Fruit fly (Drosophila melanogaster) whole organism, embryonic: ENCODE data around the gene klar.

ENCODE experiments used
- ATbp ChIP-seq: fragments of 200-800 bp; sonication (Bioruptor generic); optimal IDR thresholded peaks from 2 replicates; lab custom pipeline; 2017; ENCODE audit warnings: missing biosample characterization, mild to moderate bottlenecking, missing genetic modification characterization, missing genetic modification reagents
- Abd-B ChIP-seq: fragments of 200-800 bp; sonication (Bioruptor generic); optimal IDR thresholded peaks from 2 replicates; lab custom pipeline; 2018; ENCODE audit warnings: missing biosample characterization, mild to moderate bottlenecking, missing genetic modification characterization, moderate library complexity
- Atf-2 ChIP-seq: fragments of 200-800 bp; sonication (Bioruptor generic); optimal IDR thresholded peaks from 2 replicates; lab custom pipeline; 2016; ENCODE audit warnings: missing biosample characterization, missing genetic modification characterization
- Atf6 ChIP-seq: fragments of 200-800 bp; sonication (Bioruptor generic); IDR thresholded peaks from 2 replicates; pipeline ENCODE4 v1.3.6; 2022; ENCODE audit warnings: missing biosample characterization, missing genetic modification characterization
- Blimp-1 ChIP-seq: fragments of 200-800 bp; sonication (Bioruptor generic); optimal IDR thresholded peaks from 3 replicates; lab custom pipeline; 2018; ENCODE audit warnings: missing biosample characterization, missing genetic modification characterization, mild to moderate bottlenecking, moderate library complexity, missing genetic modification reagents
- CG10959 ChIP-seq: fragments of 200-800 bp; sonication (Bioruptor generic); IDR thresholded peaks from 2 replicates; pipeline ENCODE4 v1.3.6; 2022; ENCODE audit warnings: missing biosample characterization, missing genetic modification characterization
- CG11398 ChIP-seq: fragments of 200-800 bp; sonication (Bioruptor generic); optimal IDR thresholded peaks from 2 replicates; lab custom pipeline; 2016; ENCODE audit warnings: missing biosample characterization, missing genetic modification characterization
- CG12391 ChIP-seq: fragments of 200-800 bp; sonication (Bioruptor generic); optimal IDR thresholded peaks from 3 replicates; lab custom pipeline; 2018; ENCODE audit warnings: missing biosample characterization, mild to moderate bottlenecking, missing genetic modification characterization, moderate library complexity
- CG12942 ChIP-seq: fragments of 200-800 bp; sonication (Bioruptor generic); optimal IDR thresholded peaks from 3 replicates; lab custom pipeline; 2016; ENCODE audit warnings: missing biosample characterization, missing genetic modification characterization
- CG1529 ChIP-seq: fragments of 200-800 bp; sonication (Bioruptor generic); optimal IDR thresholded peaks from 3 replicates; lab custom pipeline; 2018; ENCODE audit warnings: missing biosample characterization, missing genetic modification characterization
- CG16813 ChIP-seq: fragments of 200-800 bp; sonication (Bioruptor generic); IDR thresholded peaks from 3 replicates; pipeline ENCODE4 v1.3.6; 2022; ENCODE audit warnings: missing biosample characterization, missing genetic modification characterization; ENCODE audit not compliant: partially characterized antibody
- CG17385 ChIP-seq: fragments of 200-800 bp; sonication (Bioruptor generic); optimal IDR thresholded peaks from 3 replicates; lab custom pipeline; 2018; ENCODE audit warnings: missing biosample characterization, mild to moderate bottlenecking, missing genetic modification characterization
- CG18476 ChIP-seq: fragments of 200-800 bp; sonication (Bioruptor generic); optimal IDR thresholded peaks from 2 replicates; lab custom pipeline; 2016; ENCODE audit warnings: missing biosample characterization, mild to moderate bottlenecking, missing genetic modification characterization
- CG2712 ChIP-seq: fragments of 200-800 bp; optimal IDR thresholded peaks from 3 replicates; lab custom pipeline; 2019; ENCODE audit warnings: missing biosample characterization, mild to moderate bottlenecking, missing genetic modification characterization, moderate library complexity
- CG3407 ChIP-seq: fragments of 200-800 bp; sonication (Bioruptor generic); optimal IDR thresholded peaks from 2 replicates; lab custom pipeline; 2018; ENCODE audit warnings: missing biosample characterization, mild to moderate bottlenecking, missing genetic modification characterization
- CG4282 ChIP-seq: fragments of 200-800 bp; sonication (Bioruptor generic); optimal IDR thresholded peaks from 2 replicates; lab custom pipeline; 2016; ENCODE audit warnings: missing biosample characterization, missing genetic modification characterization
- CG6272 ChIP-seq: fragments of 200-800 bp; sonication (Bioruptor generic); IDR thresholded peaks from 2 replicates; pipeline ENCODE4 v1.3.6; 2022; ENCODE audit warnings: missing biosample characterization, missing genetic modification characterization
- CG7745 ChIP-seq: fragments of 200-800 bp; sonication (Bioruptor generic); optimal IDR thresholded peaks from 2 replicates; lab custom pipeline; 2018; ENCODE audit warnings: missing biosample characterization, mild to moderate bottlenecking, missing genetic modification characterization, moderate library complexity
- CG8281 ChIP-seq: fragments of 200-800 bp; sonication (Bioruptor generic); optimal IDR thresholded peaks from 2 replicates; lab custom pipeline; 2018; ENCODE audit warnings: missing biosample characterization, mild to moderate bottlenecking, missing genetic modification characterization, moderate library complexity
- CG9437 ChIP-seq: fragments of 200-800 bp; sonication (Bioruptor generic); optimal IDR thresholded peaks from 2 replicates; lab custom pipeline; 2018; ENCODE audit warnings: missing biosample characterization, mild to moderate bottlenecking, missing genetic modification characterization
- CG9876 ChIP-seq: fragments of 200-800 bp; sonication (Bioruptor generic); optimal IDR thresholded peaks from 2 replicates; lab custom pipeline; 2016; ENCODE audit warnings: missing biosample characterization, missing genetic modification characterization
- CTCF ChIP-seq: fragments of 200-800 bp; sonication (Bioruptor generic); optimal IDR thresholded peaks from 2 replicates; lab custom pipeline; 2017; ENCODE audit warnings: missing biosample characterization, mild to moderate bottlenecking, missing genetic modification characterization, moderate library complexity
- Drgx ChIP-seq: fragments of 200-800 bp; sonication (Bioruptor generic); IDR thresholded peaks from 2 replicates; pipeline ENCODE4 v1.3.6; 2022; ENCODE audit warnings: missing biosample characterization, missing genetic modification characterization
- Fer3 ChIP-seq: fragments of 200-800 bp; sonication (Bioruptor generic); optimal IDR thresholded peaks from 2 replicates; lab custom pipeline; 2018; ENCODE audit warnings: missing biosample characterization, mild to moderate bottlenecking, missing genetic modification characterization, moderate library complexity
- Gsc ChIP-seq: fragments of 200-800 bp; sonication (Bioruptor generic); IDR thresholded peaks from 2 replicates; pipeline ENCODE4 v1.3.6; 2022; ENCODE audit warnings: missing biosample characterization, missing genetic modification characterization
- Lhr ChIP-seq: fragments of 200-800 bp; sonication (Bioruptor generic); optimal IDR thresholded peaks from 3 replicates; lab custom pipeline; 2017; ENCODE audit warnings: mild to moderate bottlenecking, missing biosample characterization, missing genetic modification reagents, missing genetic modification characterization
- Lim3 ChIP-seq: fragments of 200-800 bp; sonication (Bioruptor generic); IDR thresholded peaks from 2 replicates; pipeline ENCODE4 v1.3.6; 2022; ENCODE audit warnings: missing biosample characterization, missing genetic modification characterization
- Nf-YA ChIP-seq: fragments of 200-800 bp; sonication (Bioruptor generic); IDR thresholded peaks from 2 replicates; pipeline ENCODE4 v1.3.6; 2022; ENCODE audit warnings: missing biosample characterization, missing genetic modification characterization
- Opbp ChIP-seq: fragments of 200-800 bp; sonication (Bioruptor generic); IDR thresholded peaks from 3 replicates; pipeline ENCODE4 v1.3.6; 2022; ENCODE audit warnings: missing biosample characterization, missing genetic modification characterization; ENCODE audit not compliant: partially characterized antibody
- Poxn ChIP-seq: fragments of 200-800 bp; sonication (Bioruptor generic); IDR thresholded peaks from 2 replicates; pipeline ENCODE4 v1.3.6; 2022; ENCODE audit warnings: missing biosample characterization, missing genetic modification characterization
- Scr ChIP-seq: fragments of 200-800 bp; sonication (Bioruptor generic); IDR thresholded peaks from 2 replicates; pipeline ENCODE4 v1.3.6; 2022; ENCODE audit warnings: missing biosample characterization, missing genetic modification characterization; ENCODE audit not compliant: partially characterized antibody
- Six4 ChIP-seq: fragments of 200-800 bp; sonication (Bioruptor generic); optimal IDR thresholded peaks from 2 replicates; lab custom pipeline; 2016; ENCODE audit warnings: missing biosample characterization, missing genetic modification characterization
- Xrp1 ChIP-seq: fragments of 200-800 bp; sonication (Bioruptor generic); IDR thresholded peaks from 2 replicates; pipeline ENCODE4 v1.3.6; 2022; ENCODE audit warnings: missing biosample characterization, missing genetic modification characterization
- croc ChIP-seq: fragments of 200-800 bp; sonication (Bioruptor generic); conservative IDR thresholded peaks from 3 replicates; pipeline ENCODE4 v1.3.6; 2022; ENCODE audit warnings: missing biosample characterization, missing genetic modification characterization
- grn ChIP-seq: fragments of 200-800 bp; sonication (Bioruptor generic); optimal IDR thresholded peaks from 3 replicates; lab custom pipeline; 2017; ENCODE audit warnings: missing biosample characterization, missing genetic modification characterization
- insv ChIP-seq, 2 experiments: fragments of 200-800 bp; sonication (Bioruptor generic); optimal IDR thresholded peaks; 3 replicates each; lab custom pipeline; 2016 to 2018; ENCODE audit warnings: missing biosample characterization in 2 of 2, missing genetic modification characterization in 2 of 2
- jing ChIP-seq: fragments of 200-800 bp; sonication (Bioruptor generic); optimal IDR thresholded peaks from 2 replicates; lab custom pipeline; 2018; ENCODE audit warnings: missing biosample characterization, mild to moderate bottlenecking, missing genetic modification characterization
- kah ChIP-seq: fragments of 200-800 bp; sonication (Bioruptor generic); optimal IDR thresholded peaks from 2 replicates; lab custom pipeline; 2018; ENCODE audit warnings: missing biosample characterization, mild to moderate bottlenecking, missing genetic modification characterization
- kay ChIP-seq: fragments of 200-800 bp; sonication (Bioruptor generic); optimal IDR thresholded peaks from 2 replicates; lab custom pipeline; 2016; ENCODE audit warnings: missing biosample characterization, missing genetic modification characterization
- lmd ChIP-seq: fragments of 200-800 bp; sonication (Bioruptor generic); IDR thresholded peaks from 2 replicates; pipeline ENCODE4 v1.3.6; 2022; ENCODE audit warnings: missing biosample characterization, missing genetic modification characterization
- odd ChIP-seq: fragments of 200-800 bp; sonication (Bioruptor generic); optimal IDR thresholded peaks from 2 replicates; lab custom pipeline; 2017; ENCODE audit warnings: missing biosample characterization, mild to moderate bottlenecking, missing genetic modification characterization
- psq ChIP-seq: fragments of 200-800 bp; sonication (Bioruptor generic); optimal IDR thresholded peaks from 2 replicates; lab custom pipeline; 2017; ENCODE audit warnings: missing biosample characterization, missing genetic modification characterization
- repo ChIP-seq: fragments of 200-800 bp; sonication (Bioruptor generic); optimal IDR thresholded peaks from 2 replicates; lab custom pipeline; 2016; ENCODE audit warnings: missing biosample characterization, missing genetic modification characterization
- scrt ChIP-seq: fragments of 200-800 bp; sonication (Bioruptor generic); optimal IDR thresholded peaks from 2 replicates; lab custom pipeline; 2018; ENCODE audit warnings: missing biosample characterization, mild to moderate bottlenecking, missing genetic modification characterization, moderate library complexity
- sens-2 ChIP-seq: fragments of 200-800 bp; sonication (Bioruptor generic); IDR thresholded peaks from 2 replicates; pipeline ENCODE4 v1.3.6; 2022; ENCODE audit warnings: missing biosample characterization, missing genetic modification characterization
- sisA ChIP-seq: fragments of 200-800 bp; sonication (Bioruptor generic); IDR thresholded peaks from 2 replicates; pipeline ENCODE4 v1.3.6; 2022; ENCODE audit warnings: missing biosample characterization, missing genetic modification characterization
- slp2 ChIP-seq: fragments of 200-800 bp; sonication (Bioruptor generic); optimal IDR thresholded peaks from 2 replicates; lab custom pipeline; 2016; ENCODE audit warnings: missing biosample characterization, missing genetic modification characterization
- ssp ChIP-seq: fragments of 200-800 bp; sonication (Bioruptor generic); IDR thresholded peaks from 2 replicates; pipeline ENCODE4 v1.3.6; 2022; ENCODE audit warnings: missing biosample characterization, missing genetic modification characterization
- stc ChIP-seq: fragments of 200-800 bp; sonication (Bioruptor generic); IDR thresholded peaks from 2 replicates; pipeline ENCODE4 v1.3.6; 2022; ENCODE audit warnings: missing biosample characterization, missing genetic modification characterization
- trem ChIP-seq: fragments of 200-800 bp; optimal IDR thresholded peaks from 3 replicates; lab custom pipeline; 2019; ENCODE audit warnings: missing biosample characterization, mild to moderate bottlenecking, missing genetic modification characterization, moderate library complexity
- trh ChIP-seq: fragments of 200-800 bp; sonication (Bioruptor generic); optimal IDR thresholded peaks from 2 replicates; lab custom pipeline; 2016; ENCODE audit warnings: missing biosample characterization, missing genetic modification characterization
- vvl ChIP-seq: fragments of 200-800 bp; sonication (Bioruptor generic); IDR thresholded peaks from 2 replicates; pipeline ENCODE4 v1.3.6; 2022; ENCODE audit warnings: missing biosample characterization, missing genetic modification characterization
- wdn ChIP-seq: fragments of 200-800 bp; sonication (Bioruptor generic); IDR thresholded peaks from 2 replicates; pipeline ENCODE4 v1.3.6; 2022; ENCODE audit warnings: missing biosample characterization, missing genetic modification characterization

The klar gene

dm6 chr3L:533807-534206 lies 6.6 kb downstream of the klar start (continued):
- peak; percentile 16; the same call in 1 of the 3 replicates for TF ChIP-seq croc (GFP tag; lab: Robert Waterston, UW)
- no peak for TF ChIP-seq CG7745 (tag; lab: Kevin White, UChicago)
- peak; percentile 49 for TF ChIP-seq stc (GFP tag; lab: Robert Waterston, UW)
- TF ChIP-seq vvl (GFP tag; lab: Robert Waterston, UW), result peak; percentile 70
- no peak for TF ChIP-seq CG10959 (GFP tag; lab: Robert Waterston, UW)
- TF ChIP-seq CG18476 (GFP tag; lab: Kevin White, UChicago), result no peak
- TF ChIP-seq Blimp-1 (GFP tag; lab: Kevin White, UChicago), result peak; percentile 38
- no peak for TF ChIP-seq Six4 (GFP tag; lab: Kevin White, UChicago)
- no peak for TF ChIP-seq kah (GFP tag; lab: Kevin White, UChicago)
- no peak for TF ChIP-seq slp2
- TF ChIP-seq Lim3 (GFP tag; lab: Robert Waterston, UW), result no peak
- 0 out of 2 replicates have a peak, but pooled peaks have one; percentile 28 for TF ChIP-seq Drgx (GFP tag; lab: Robert Waterston, UW)
- no peak for TF ChIP-seq scrt
- TF ChIP-seq Abd-B (GFP tag; lab: Kevin White, UChicago), result no peak
- TF ChIP-seq CG12942 (GFP tag; lab: Kevin White, UChicago), result no peak
- TF ChIP-seq trem (tag; lab: Kevin White, UChicago), result no peak
- peak; percentile 51 for TF ChIP-seq CG2712
- TF ChIP-seq wdn (GFP tag; lab: Robert Waterston, UW), result no peak
- no peak for TF ChIP-seq trh
- TF ChIP-seq psq (GFP tag; lab: Kevin White, UChicago), result no peak
- TF ChIP-seq lmd (GFP tag; lab: Robert Waterston, UW), result 0 out of 2 replicates have a peak, but pooled peaks have one; percentile 47
- no peak for TF ChIP-seq jing (GFP tag; lab: Kevin White, UChicago)
- no peak for TF ChIP-seq insv (GFP tag; optimal IDR thresholded peaks at IDR 0.05; lab: Kevin White, UChicago)
- no peak for TF ChIP-seq ATbp (GFP tag; lab: Kevin White, UChicago)
- no peak for TF ChIP-seq CG11398
- peak; percentile 2 for TF ChIP-seq CG9437 (GFP tag; lab: Kevin White, UChicago)
- TF ChIP-seq Xrp1 (GFP tag; lab: Robert Waterston, UW), result peak; percentile 64
- TF ChIP-seq Atf6 (GFP tag; lab: Robert Waterston, UW), result no peak
- no peak for TF ChIP-seq Gsc (GFP tag; lab: Robert Waterston, UW)
- 0 out of 2 replicates have a peak, but pooled peaks have one; percentile 15 for TF ChIP-seq ssp (GFP tag; lab: Robert Waterston, UW)
- TF ChIP-seq kay (GFP tag; lab: Kevin White, UChicago), result no peak
- TF ChIP-seq Scr (GFP tag; lab: Robert Waterston, UW), result peak; percentile 66
- no peak for TF ChIP-seq Lhr (GFP tag; lab: Kevin White, UChicago)
- TF ChIP-seq CG16813 (GFP tag; lab: Robert Waterston, UW), result no peak
- TF ChIP-seq CG6272 (GFP tag; lab: Robert Waterston, UW), result no peak
- peak; percentile 22 for TF ChIP-seq CG12391 (tag; lab: Kevin White, UChicago)
- TF ChIP-seq CG17385 (GFP tag; lab: Kevin White, UChicago), result peak; percentile 23
- no peak for TF ChIP-seq grn
- no peak for TF ChIP-seq CG3407 (GFP tag; lab: Kevin White, UChicago)
- no peak for TF ChIP-seq CG4282 (GFP tag; lab: Kevin White, UChicago)
- no peak for TF ChIP-seq Atf-2 (GFP tag; lab: Kevin White, UChicago)
- no peak for TF ChIP-seq odd (GFP tag; lab: Kevin White, UChicago)
- TF ChIP-seq Poxn (GFP tag; lab: Robert Waterston, UW), result no peak
- no peak for TF ChIP-seq repo
- TF ChIP-seq Opbp (GFP tag; lab: Robert Waterston, UW), result no peak
- TF ChIP-seq sisA, result 0 out of 2 replicates have a peak, but pooled peaks have one; percentile 14
- no peak for TF ChIP-seq CG8281
- no peak for TF ChIP-seq CTCF (GFP tag; lab: Kevin White, UChicago)
- TF ChIP-seq CG1529 (GFP tag; lab: Kevin White, UChicago), result no peak
- no peak for TF ChIP-seq Fer3
- no peak for TF ChIP-seq CG9876 (GFP tag; lab: Kevin White, UChicago)
- TF ChIP-seq Nf-YA (GFP tag; lab: Robert Waterston, UW), result no peak
- TF ChIP-seq sens-2 (GFP tag; lab: Robert Waterston, UW), result no peak
